Worm (Caenorhabditis elegans) whole organism, L1 larva: ENCODE measurements around the gene nhr-56.

Experiments used
- dpl-1 ChIP-seq, 3 experiments: fragments of 150-350 bp in 2 of 3; sonication (generic microtip) in 1 of 3; optimal IDR thresholded peaks; 2 replicates each; lab custom pipeline; 2014 to 2017; ENCODE audit warnings: missing biosample characterization in 3 of 3, missing genetic modification characterization in 3 of 3, missing genetic modification reagents in 3 of 3
- elt-2 ChIP-seq: sonication (generic microtip); optimal IDR thresholded peaks from 2 replicates; lab custom pipeline; 2016; ENCODE audit warnings: missing genetic modification characterization, mild to moderate bottlenecking, inconsistent platforms, missing compliant biosample characterization, missing genetic modification reagents
- elt-3 ChIP-seq, 6 experiments: fragments of 150-350 bp in 1 of 6; sonication (generic microtip); optimal IDR thresholded peaks; 2 replicates each; lab custom pipeline; 2017 to 2018; ENCODE audit warnings: missing biosample characterization in 6 of 6, missing genetic modification characterization in 6 of 6, inconsistent platforms in 1 of 6
- unc-62 ChIP-seq: fragments of 150-350 bp; optimal IDR thresholded peaks from 2 replicates; lab custom pipeline; 2014; ENCODE audit warnings: missing biosample characterization, missing genetic modification reagents, missing genetic modification characterization

DNA sequence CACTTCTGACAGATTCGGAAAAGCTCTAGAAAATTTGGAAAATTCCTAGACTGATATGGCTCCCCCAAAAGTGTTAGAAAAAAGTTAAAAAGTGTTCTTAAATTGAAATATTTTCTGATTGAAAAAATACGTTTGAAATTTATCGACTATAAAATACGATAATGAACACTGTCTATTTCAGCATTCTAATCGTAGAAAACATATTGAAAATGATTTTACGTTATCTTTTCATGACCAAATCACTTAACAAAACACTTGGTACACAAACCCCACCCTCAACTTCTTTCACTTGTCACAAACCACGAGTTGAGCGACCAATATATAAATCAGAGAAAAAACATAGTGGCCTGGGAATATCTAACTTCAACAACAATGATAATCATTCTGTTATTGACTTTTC, 39.6 kb upstream of the nhr-56 start, which contains the start of gene cyp-33C1:
- TF ChIP-seq elt-2 (no peak), unc-62 (no peak), elt-3 (tag; optimal IDR thresholded peaks at IDR 0.05; lab: Kevin White, UChicago) (no peak), dpl-1 (GFP tag; optimal IDR thresholded peaks at IDR 0.05; lab: Kevin White, UChicago) (no peak)
